Fruit fly (Drosophila melanogaster) whole organism, embryonic: ENCODE measurements around the gene CG2104.

Experiments
- Antp ChIP-seq: fragments of 200-800 bp; sonication (Bioruptor generic); optimal IDR thresholded peaks from 3 replicates; lab custom pipeline; 2016; ENCODE audit warnings: missing biosample characterization, missing genetic modification characterization
- B-H1 ChIP-seq: fragments of 200-800 bp; sonication (Bioruptor generic); IDR thresholded peaks from 3 replicates; pipeline ENCODE4 v1.3.6; 2022; ENCODE audit warnings: missing biosample characterization, missing genetic modification characterization
- CG10147 ChIP-seq: fragments of 200-800 bp; sonication (Bioruptor generic); optimal IDR thresholded peaks from 2 replicates; lab custom pipeline; 2019; ENCODE audit warnings: missing biosample characterization, mild to moderate bottlenecking, missing genetic modification characterization, moderate library complexity
- CG11093 ChIP-seq: fragments of 200-800 bp; sonication (Bioruptor generic); IDR thresholded peaks from 3 replicates; pipeline ENCODE4 v1.3.6; 2022; ENCODE audit warnings: missing biosample characterization, missing genetic modification characterization
- CG1233 ChIP-seq: fragments of 200-800 bp; sonication (Bioruptor generic); optimal IDR thresholded peaks from 4 replicates; lab custom pipeline; 2018; ENCODE audit warnings: missing biosample characterization, mild to moderate bottlenecking, missing genetic modification characterization
- CG15073 ChIP-seq: fragments of 200-800 bp; sonication (Bioruptor generic); optimal IDR thresholded peaks from 2 replicates; lab custom pipeline; 2016; ENCODE audit warnings: missing biosample characterization, missing genetic modification characterization
- CG1832 ChIP-seq: fragments of 200-800 bp; sonication (Bioruptor generic); optimal IDR thresholded peaks from 2 replicates; lab custom pipeline; 2017; ENCODE audit warnings: missing biosample characterization, mild to moderate bottlenecking, missing genetic modification characterization, inconsistent platforms
- CG30431 ChIP-seq: fragments of 200-800 bp; sonication (Bioruptor generic); optimal IDR thresholded peaks from 2 replicates; lab custom pipeline; 2017; ENCODE audit warnings: missing biosample characterization, missing genetic modification characterization
- CG31224 ChIP-seq: fragments of 200-800 bp; sonication (Bioruptor generic); IDR thresholded peaks from 2 replicates; pipeline ENCODE4 v1.3.6; 2022; ENCODE audit warnings: missing biosample characterization, missing genetic modification characterization
- CG31441 ChIP-seq: fragments of 200-800 bp; sonication (Bioruptor generic); IDR thresholded peaks from 2 replicates; pipeline ENCODE4 v1.3.6; 2022; ENCODE audit warnings: missing biosample characterization, missing genetic modification characterization
- CG7556 ChIP-seq: fragments of 200-800 bp; sonication (Bioruptor generic); optimal IDR thresholded peaks from 2 replicates; lab custom pipeline; 2017; ENCODE audit warnings: missing biosample characterization, mild to moderate bottlenecking, missing genetic modification characterization
- CG7786 ChIP-seq: fragments of 200-800 bp; sonication (Bioruptor generic); optimal IDR thresholded peaks from 2 replicates; lab custom pipeline; 2016; ENCODE audit warnings: missing biosample characterization, missing genetic modification characterization
- CG8359 ChIP-seq: fragments of 200-800 bp; sonication (Bioruptor generic); optimal IDR thresholded peaks from 2 replicates; lab custom pipeline; 2017; ENCODE audit warnings: missing biosample characterization, mild to moderate bottlenecking, missing genetic modification characterization, borderline replicate concordance
- CG9876 ChIP-seq: fragments of 200-800 bp; sonication (Bioruptor generic); optimal IDR thresholded peaks from 2 replicates; lab custom pipeline; 2016; ENCODE audit warnings: missing biosample characterization, missing genetic modification characterization
- CG9932 ChIP-seq: fragments of 200-800 bp; sonication (Bioruptor generic); IDR thresholded peaks from 2 replicates; pipeline ENCODE4 v1.3.6; 2022; ENCODE audit warnings: missing biosample characterization, missing genetic modification characterization
- Camta ChIP-seq: fragments of 200-800 bp; sonication (Bioruptor generic); optimal IDR thresholded peaks from 2 replicates; lab custom pipeline; 2016; ENCODE audit warnings: missing biosample characterization, missing genetic modification characterization
- Deaf1 ChIP-seq: fragments of 200-800 bp; optimal IDR thresholded peaks from 3 replicates; lab custom pipeline; 2019; ENCODE audit warnings: missing biosample characterization, mild to moderate bottlenecking, missing genetic modification characterization, moderate library complexity
- E2f2 ChIP-seq: fragments of 200-800 bp; sonication (Bioruptor generic); IDR thresholded peaks from 2 replicates; pipeline ENCODE4 v1.3.6; 2022; ENCODE audit warnings: missing biosample characterization, missing genetic modification characterization
- Fer3 ChIP-seq: fragments of 200-800 bp; sonication (Bioruptor generic); optimal IDR thresholded peaks from 2 replicates; lab custom pipeline; 2018; ENCODE audit warnings: missing biosample characterization, mild to moderate bottlenecking, missing genetic modification characterization, moderate library complexity
- H2.0 ChIP-seq: fragments of 200-800 bp; sonication (Bioruptor generic); IDR thresholded peaks from 2 replicates; pipeline ENCODE4 v1.3.6; 2022; ENCODE audit warnings: missing biosample characterization, missing genetic modification characterization
- Kr ChIP-seq: fragments of 200-800 bp; sonication (Bioruptor generic); optimal IDR thresholded peaks from 2 replicates; lab custom pipeline; 2017; ENCODE audit warnings: missing biosample characterization, mild to moderate bottlenecking, missing genetic modification characterization
- Mrtf ChIP-seq: fragments of 200-800 bp; sonication (Bioruptor generic); IDR thresholded peaks from 3 replicates; pipeline ENCODE4 v1.3.6; 2022; ENCODE audit warnings: missing biosample characterization, missing genetic modification characterization
- Myb ChIP-seq: fragments of 200-800 bp; sonication (Bioruptor generic); optimal IDR thresholded peaks from 2 replicates; lab custom pipeline; 2016; ENCODE audit warnings: missing biosample characterization, missing genetic modification characterization
- Oaz ChIP-seq: fragments of 200-800 bp; sonication (Bioruptor generic); IDR thresholded peaks from 2 replicates; pipeline ENCODE4 v1.3.6; 2022; ENCODE audit warnings: missing biosample characterization, missing genetic modification characterization
- Oli ChIP-seq: fragments of 200-800 bp; sonication (Bioruptor generic); optimal IDR thresholded peaks from 2 replicates; lab custom pipeline; 2018; ENCODE audit warnings: missing biosample characterization, mild to moderate bottlenecking, missing genetic modification characterization, moderate library complexity
- Ssrp ChIP-seq: fragments of 200-800 bp; sonication (Bioruptor generic); optimal IDR thresholded peaks from 2 replicates; lab custom pipeline; 2018; ENCODE audit warnings: missing biosample characterization, mild to moderate bottlenecking, missing genetic modification characterization, moderate library complexity
- az2 ChIP-seq: fragments of 200-800 bp; sonication (Bioruptor generic); optimal IDR thresholded peaks from 3 replicates; lab custom pipeline; 2016; ENCODE audit warnings: missing biosample characterization, missing genetic modification characterization
- br ChIP-seq: fragments of >200 bp; optimal IDR thresholded peaks from 2 replicates; lab custom pipeline; 2017
- caup ChIP-seq: fragments of 200-800 bp; sonication (Bioruptor generic); optimal IDR thresholded peaks from 3 replicates; lab custom pipeline; 2017; ENCODE audit warnings: missing biosample characterization, mild to moderate bottlenecking, missing genetic modification characterization, moderate library complexity; ENCODE audit not compliant: severe bottlenecking
- cg ChIP-seq: fragments of 200-800 bp; sonication (Bioruptor generic); optimal IDR thresholded peaks from 3 replicates; lab custom pipeline; 2019; ENCODE audit warnings: missing biosample characterization, mild to moderate bottlenecking, missing genetic modification characterization, moderate library complexity
- dimm ChIP-seq: fragments of 200-800 bp; sonication (Bioruptor generic); IDR thresholded peaks from 2 replicates; pipeline ENCODE4 v1.3.6; 2022; ENCODE audit warnings: missing biosample characterization, missing genetic modification characterization
- eve ChIP-seq, 2 experiments: fragments of >200 bp; optimal IDR thresholded peaks; 2 replicates each; lab custom pipeline; 2017; ENCODE audit warnings: missing biosample characterization in 2 of 2, missing genetic modification characterization in 2 of 2
- fd64A ChIP-seq: fragments of 200-800 bp; sonication (Bioruptor generic); optimal IDR thresholded peaks from 3 replicates; lab custom pipeline; 2018; ENCODE audit warnings: missing biosample characterization, mild to moderate bottlenecking, missing genetic modification characterization
- fru ChIP-seq: fragments of >200 bp; optimal IDR thresholded peaks from 2 replicates; lab custom pipeline; 2017
- ind ChIP-seq: fragments of 200-800 bp; sonication (Bioruptor generic); optimal IDR thresholded peaks from 3 replicates; lab custom pipeline; 2016; ENCODE audit warnings: missing biosample characterization, missing genetic modification characterization
- insv ChIP-seq, 2 experiments: fragments of 200-800 bp; sonication (Bioruptor generic); optimal IDR thresholded peaks; 3 replicates each; lab custom pipeline; 2016 to 2018; ENCODE audit warnings: missing biosample characterization in 2 of 2, missing genetic modification characterization in 2 of 2
- inv ChIP-seq: fragments of 200-800 bp; sonication (Bioruptor generic); IDR thresholded peaks from 2 replicates; pipeline ENCODE4 v1.3.6; 2022; ENCODE audit warnings: missing biosample characterization, missing genetic modification characterization; ENCODE audit not compliant: partially characterized antibody
- kni ChIP-seq: fragments of 200-800 bp; sonication (Bioruptor generic); optimal IDR thresholded peaks from 3 replicates; lab custom pipeline; 2017; ENCODE audit warnings: mild to moderate bottlenecking, missing biosample characterization, missing genetic modification reagents, missing genetic modification characterization
- lab ChIP-seq: fragments of 200-800 bp; sonication (Bioruptor generic); optimal IDR thresholded peaks from 3 replicates; lab custom pipeline; 2017; ENCODE audit warnings: missing biosample characterization, missing genetic modification characterization, mild to moderate bottlenecking, moderate library complexity, missing genetic modification reagents
- lov ChIP-seq, 2 experiments: fragments of 200-800 bp in 1 of 2; fragments of >200 bp in 1 of 2; sonication (Bioruptor generic) in 1 of 2; IDR thresholded peaks in 1 of 2; optimal IDR thresholded peaks in 1 of 2; 2 replicates in 1 of 2; 3 replicates in 1 of 2; pipeline versions ENCODE4 v1.3.6 to Lab custom; 2017 to 2022; ENCODE audit warnings: missing biosample characterization in 1 of 2, missing genetic modification characterization in 1 of 2
- mld ChIP-seq: fragments of 200-800 bp; sonication (Bioruptor generic); IDR thresholded peaks from 3 replicates; pipeline ENCODE4 v1.3.6; 2022; ENCODE audit warnings: missing biosample characterization, missing genetic modification characterization; ENCODE audit not compliant: partially characterized antibody
- odd ChIP-seq: fragments of 200-800 bp; sonication (Bioruptor generic); optimal IDR thresholded peaks from 2 replicates; lab custom pipeline; 2017; ENCODE audit warnings: missing biosample characterization, mild to moderate bottlenecking, missing genetic modification characterization
- pfk ChIP-seq: fragments of 200-800 bp; sonication (Bioruptor generic); optimal IDR thresholded peaks from 2 replicates; lab custom pipeline; 2018; ENCODE audit warnings: missing biosample characterization, mild to moderate bottlenecking, missing genetic modification characterization, moderate library complexity
- run ChIP-seq: fragments of 200-800 bp; sonication (Bioruptor generic); optimal IDR thresholded peaks from 3 replicates; lab custom pipeline; 2018; ENCODE audit warnings: missing biosample characterization, mild to moderate bottlenecking, missing genetic modification characterization
- schlank ChIP-seq: fragments of 200-800 bp; sonication (Bioruptor generic); optimal IDR thresholded peaks from 2 replicates; lab custom pipeline; 2018; ENCODE audit warnings: missing biosample characterization, mild to moderate bottlenecking, missing genetic modification characterization
- sr ChIP-seq: fragments of 200-800 bp; sonication (Bioruptor generic); IDR thresholded peaks from 3 replicates; pipeline ENCODE4 v1.3.6; 2022; ENCODE audit warnings: missing biosample characterization, missing genetic modification characterization
- tll ChIP-seq, 2 experiments: fragments of 200-800 bp in 1 of 2; fragments of >200 bp in 1 of 2; sonication (Bioruptor generic) in 1 of 2; optimal IDR thresholded peaks; 2 replicates each; lab custom pipeline; 2017 to 2019; ENCODE audit warnings: missing biosample characterization in 2 of 2, missing genetic modification characterization in 2 of 2, mild to moderate bottlenecking in 1 of 2, moderate library complexity in 1 of 2
- tna ChIP-seq: fragments of 200-800 bp; sonication (Bioruptor generic); IDR thresholded peaks from 2 replicates; pipeline ENCODE4 v1.3.6; 2022; ENCODE audit warnings: missing biosample characterization, missing genetic modification characterization; ENCODE audit not compliant: partially characterized antibody
- tup ChIP-seq: fragments of 200-800 bp; sonication (Bioruptor generic); optimal IDR thresholded peaks from 2 replicates; lab custom pipeline; 2016; ENCODE audit warnings: missing biosample characterization, mild to moderate bottlenecking, missing genetic modification characterization, moderate library complexity
- yki ChIP-seq: fragments of >200 bp; optimal IDR thresholded peaks from 3 replicates; lab custom pipeline; 2018

CG2104 gene

dm6 chr3R:5672658-5673217, 20.3 kb downstream of the CG2104 start (continued):
- TF ChIP-seq Oli (peak; percentile 20), ind (peak; percentile 20), Camta (peak; percentile 49), CG9876 (GFP tag; lab: Kevin White, UChicago) (peak; percentile 45), caup (GFP tag; lab: Kevin White, UChicago) (peak; percentile 90), schlank (peak; percentile 86), sr (GFP tag; lab: Robert Waterston, UW) (peak; percentile 45; the same call in 1 of the 3 replicates), br (lab: Kevin White, UChicago) (no peak), tup (GFP tag; lab: Kevin White, UChicago) (peak; percentile 48), CG11093 (GFP tag; lab: Robert Waterston, UW) (peak; percentile 36; the same call in 1 of the 3 replicates), B-H1 (peak; percentile 26; the same call in 1 of the 3 replicates), pfk (GFP tag; lab: Kevin White, UChicago) (peak; percentile 79), run (tag; lab: Kevin White, UChicago) (peak; percentile 75), yki (lab: Kevin White, UChicago) (no peak), CG31224 (no peak), Mrtf (GFP tag; lab: Robert Waterston, UW) (no peak), lab (GFP tag; lab: Kevin White, UChicago) (peak; percentile 94), cg (GFP tag; lab: Kevin White, UChicago) (peak; percentile 23), eve (GFP tag; optimal IDR thresholded peaks at IDR 0.05; lab: Kevin White, UChicago) (no peak), CG31441 (GFP tag; lab: Robert Waterston, UW) (peak; percentile 64; the same call in 1 of the 2 replicates), CG8359 (GFP tag; lab: Kevin White, UChicago) (peak; percentile 72), H2.0 (GFP tag; lab: Robert Waterston, UW) (no peak), mld (GFP tag; lab: Robert Waterston, UW) (no peak), Myb (GFP tag; lab: Kevin White, UChicago) (peak; percentile 19), CG1832 (GFP tag; lab: Kevin White, UChicago) (no peak), odd (GFP tag; lab: Kevin White, UChicago) (peak; percentile 91), lov (optimal IDR thresholded peaks at IDR 0.05; lab: Kevin White, UChicago) (no peak), lov (GFP tag; IDR thresholded peaks at IDR 0.05; lab: Robert Waterston, UW) (peak; percentile 77; the same call in 2 of the 3 replicates), CG30431 (GFP tag; lab: Kevin White, UChicago) (peak; percentile 8), tll (GFP tag; optimal IDR thresholded peaks at IDR 0.05; lab: Kevin White, UChicago) (no peak), CG15073 (GFP tag; lab: Kevin White, UChicago) (no peak), CG1233 (GFP tag; lab: Kevin White, UChicago) (peak; percentile 89), CG9932 (GFP tag; lab: Robert Waterston, UW) (0 out of 2 replicates have a peak, but pooled peaks have one; percentile 12), dimm (GFP tag; lab: Robert Waterston, UW) (no peak), Kr (peak; percentile 72), Ssrp (tag; lab: Kevin White, UChicago) (no peak), insv (GFP tag; optimal IDR thresholded peaks at IDR 0.05; lab: Kevin White, UChicago) (peak; percentile 2 to 70), E2f2 (GFP tag; lab: Robert Waterston, UW) (peak; percentile 54; the same call in 1 of the 2 replicates), Fer3 (tag; lab: Kevin White, UChicago) (peak; percentile 71), az2 (GFP tag; lab: Kevin White, UChicago) (no peak), fd64A (GFP tag; lab: Kevin White, UChicago) (peak; percentile 96), kni (GFP tag; lab: Kevin White, UChicago) (peak; percentile 97), Antp (GFP tag; lab: Kevin White, UChicago) (peak; percentile 41), CG7556 (GFP tag; lab: Kevin White, UChicago) (peak; percentile 79), CG10147 (no peak), fru (lab: Kevin White, UChicago) (no peak), CG7786 (GFP tag; lab: Kevin White, UChicago) (peak; percentile 48), Deaf1 (no peak), Oaz (GFP tag; lab: Robert Waterston, UW) (no peak), inv (GFP tag; lab: Robert Waterston, UW) (no peak), tna (GFP tag; lab: Robert Waterston, UW) (no peak)
